Fruit fly (Drosophila melanogaster) whole organism: Measurements from ENCODE around the gene Ent3.

Experiments used
- CG8478 ChIP-seq: fragments of >200 bp; optimal IDR thresholded peaks from 2 replicates; lab custom pipeline; 2018; ENCODE audit warnings: inconsistent platforms
- EcR ChIP-seq, 2 experiments: fragments of >200 bp; optimal IDR thresholded peaks; 2 replicates each; lab custom pipeline; 2017; ENCODE audit warnings: missing biosample characterization in 2 of 2, missing genetic modification characterization in 2 of 2, missing genetic modification reagents in 2 of 2
- pan ChIP-seq: fragments of >200 bp; optimal IDR thresholded peaks from 2 replicates; lab custom pipeline; 2017
- psq ChIP-seq: fragments of >200 bp; optimal IDR thresholded peaks from 2 replicates; lab custom pipeline; 2017
- usp ChIP-seq: fragments of >200 bp; optimal IDR thresholded peaks from 2 replicates; lab custom pipeline; 2017; ENCODE audit warnings: missing biosample characterization, missing genetic modification characterization, mixed read lengths

DNA sequence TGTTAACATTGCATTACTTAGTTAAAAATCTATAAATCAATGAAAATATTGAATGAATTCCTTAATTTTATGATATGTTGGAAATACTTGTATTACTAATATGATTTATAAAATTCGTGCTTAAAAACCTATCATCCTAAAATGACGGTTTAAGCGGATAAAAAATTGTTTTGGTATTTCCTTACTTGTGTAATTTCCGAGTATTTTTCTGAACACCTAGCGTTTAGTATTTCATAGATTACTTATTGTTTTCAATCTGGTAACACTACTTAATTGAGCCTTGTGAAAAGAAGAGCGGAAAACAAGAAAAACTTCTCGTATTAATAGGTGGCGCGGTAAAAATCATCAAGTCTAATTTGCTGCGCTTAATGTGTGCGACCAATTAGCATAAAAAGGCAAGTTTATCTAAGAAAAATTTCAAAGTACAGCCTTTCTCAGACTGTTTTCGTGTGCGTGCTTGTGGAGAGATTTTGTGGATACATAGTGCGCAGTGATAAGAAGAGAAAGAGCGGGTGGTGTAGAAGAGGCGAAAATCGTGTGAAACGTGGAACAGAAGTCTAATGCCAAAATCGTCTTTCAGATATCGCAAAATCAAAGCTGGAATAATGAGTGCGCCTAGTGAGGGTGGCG lies 47.7 kb upstream of the Ent3 start, which contains the start of gene Sap130:
- TF ChIP-seq psq (lab: Kevin White, UChicago): no peak
- no peak for TF ChIP-seq EcR (GFP tag; optimal IDR thresholded peaks at IDR 0.05; lab: Kevin White, UChicago)
- TF ChIP-seq pan (lab: Kevin White, UChicago): no peak
- TF ChIP-seq CG8478 (lab: Kevin White, UChicago): no peak
- TF ChIP-seq usp (GFP tag; lab: Kevin White, UChicago): no peak
